Worm (Caenorhabditis elegans) whole organism, L3 larva: ENCODE measurements around the gene tag-52.

Experiments used
- ama-1 ChIP-seq: fragments of 150-350 bp; optimal IDR thresholded peaks from 2 replicates; lab custom pipeline; 2018
- daf-12 ChIP-seq: fragments of 150-350 bp; optimal IDR thresholded peaks from 2 replicates; lab custom pipeline; 2014; ENCODE audit warnings: missing biosample characterization, missing genetic modification reagents, missing genetic modification characterization
- elt-2 ChIP-seq: sonication (generic microtip); optimal IDR thresholded peaks from 2 replicates; lab custom pipeline; 2016; ENCODE audit warnings: missing genetic modification reagents, mild to moderate bottlenecking, missing genetic modification characterization, missing compliant biosample characterization
- elt-3 ChIP-seq, 3 experiments: fragments of 150-350 bp in 1 of 3; sonication (generic microtip) in 2 of 3; optimal IDR thresholded peaks; 2 replicates in 2 of 3; 4 replicates in 1 of 3; lab custom pipeline; 2014 to 2017; ENCODE audit warnings: missing biosample characterization in 3 of 3, missing genetic modification characterization in 3 of 3
- fos-1 ChIP-seq: fragments of 150-350 bp; optimal IDR thresholded peaks from 2 replicates; lab custom pipeline; 2014; ENCODE audit warnings: missing biosample characterization, missing genetic modification characterization
- nfya-1 ChIP-seq: sonication (generic microtip); optimal IDR thresholded peaks from 2 replicates; lab custom pipeline; 2017; ENCODE audit warnings: missing genetic modification characterization, mild to moderate bottlenecking, missing compliant biosample characterization, antibody characterized with exemption, moderate library complexity; ENCODE audit not compliant: insufficient read depth
- nhr-25 ChIP-seq: sonication (generic microtip); optimal IDR thresholded peaks from 2 replicates; lab custom pipeline; 2017; ENCODE audit warnings: missing biosample characterization, missing genetic modification characterization
- skn-1 ChIP-seq: fragments of 150-350 bp; optimal IDR thresholded peaks from 2 replicates; lab custom pipeline; 2014; ENCODE audit warnings: missing biosample characterization, missing genetic modification characterization
- snpc-4 ChIP-seq: fragments of 150-350 bp; optimal IDR thresholded peaks from 2 replicates; lab custom pipeline; 2014; ENCODE audit warnings: missing biosample characterization, missing genetic modification characterization
- ztf-4 ChIP-seq: fragments of 150-350 bp; optimal IDR thresholded peaks from 2 replicates; lab custom pipeline; 2014; ENCODE audit warnings: missing biosample characterization, missing genetic modification characterization

ce11 chrX:3630090-3630489 is 48.3 kb downstream of the tag-52 start:
- TF ChIP-seq ama-1 (lab: Kevin White, UChicago) (no peak), elt-2 (tag; lab: Kevin White, UChicago) (no peak), snpc-4 (tag; lab: Kevin White, UChicago) (no peak), daf-12 (tag; lab: Kevin White, UChicago) (no peak), skn-1 (tag; lab: Kevin White, UChicago) (no peak), nhr-25 (tag; lab: Kevin White, UChicago) (no peak), elt-3 (tag; optimal IDR thresholded peaks at IDR 0.05; lab: Kevin White, UChicago) (no peak), ztf-4 (tag; lab: Kevin White, UChicago) (no peak), fos-1 (no peak), nfya-1 (tag; lab: Kevin White, UChicago) (no peak)
